Fruit fly (Drosophila melanogaster) S2 (cell line): ENCODE data around the gene Rab26.

Source experiments
- CG8478 ChIP-seq: fragments of >200 bp; optimal IDR thresholded peaks from 2 replicates; lab custom pipeline; 2018
- CTCF ChIP-seq, 2 experiments: fragments of >200 bp; optimal IDR thresholded peaks; 2 replicates each; lab custom pipeline; 2018

- no peak for TF ChIP-seq CTCF (optimal IDR thresholded peaks at IDR 0.05; lab: Kevin White, UChicago)
- TF ChIP-seq CG8478 (lab: Kevin White, UChicago), result no peak
Measured at dm6 chr3L:21284720-21285638, 33.6 kb upstream of the Rab26 start.
